Worm (Caenorhabditis elegans) whole organism, L1 larva: ENCODE data around the gene abf-6.

Experiments
- C16A3.4 ChIP-seq: fragments of 150-350 bp; optimal IDR thresholded peaks from 2 replicates; lab custom pipeline; 2014; ENCODE audit warnings: missing biosample characterization, missing genetic modification characterization
- F16B12.6 ChIP-seq: fragments of 150-350 bp; optimal IDR thresholded peaks from 2 replicates; lab custom pipeline; 2014; ENCODE audit warnings: missing biosample characterization, missing genetic modification characterization
- Y116A8C.19 ChIP-seq: sonication (generic microtip); optimal IDR thresholded peaks from 2 replicates; lab custom pipeline; 2016; ENCODE audit warnings: missing compliant biosample characterization, missing genetic modification characterization, borderline replicate concordance
- blmp-1 ChIP-seq: fragments of 150-350 bp; optimal IDR thresholded peaks from 2 replicates; lab custom pipeline; 2014; ENCODE audit warnings: missing biosample characterization, missing genetic modification characterization
- ceh-8 ChIP-seq: fragments of 200-800 bp; sonication (Bioruptor generic); optimal IDR thresholded peaks from 2 replicates; lab custom pipeline; 2018; ENCODE audit warnings: mild to moderate bottlenecking, missing genetic modification characterization, moderate library complexity, missing compliant biosample characterization
- dpl-1 ChIP-seq, 3 experiments: fragments of 150-350 bp in 2 of 3; sonication (generic microtip) in 1 of 3; optimal IDR thresholded peaks; 2 replicates each; lab custom pipeline; 2014 to 2017; ENCODE audit warnings: missing biosample characterization in 3 of 3, missing genetic modification characterization in 3 of 3, missing genetic modification reagents in 3 of 3
- dsc-1 ChIP-seq: sonication (generic microtip); optimal IDR thresholded peaks from 2 replicates; lab custom pipeline; 2016; ENCODE audit warnings: mild to moderate bottlenecking, missing genetic modification characterization, missing compliant biosample characterization
- efl-1 ChIP-seq, 4 experiments: fragments of 150-350 bp; optimal IDR thresholded peaks in 3 of 4; peaks in 1 of 4; 1 replicate in 1 of 4; 2 replicates in 3 of 4; lab custom pipeline; 2014; ENCODE audit warnings: missing biosample characterization in 2 of 4, missing genetic modification characterization in 2 of 4, missing genetic modification reagents in 2 of 4
- egl-13 ChIP-seq: sonication (generic microtip); optimal IDR thresholded peaks from 2 replicates; lab custom pipeline; 2016; ENCODE audit warnings: missing genotype, missing genetic modification reagents, missing genetic modification characterization, missing compliant biosample characterization
- elt-3 ChIP-seq, 6 experiments: fragments of 150-350 bp in 1 of 6; sonication (generic microtip); optimal IDR thresholded peaks; 2 replicates each; lab custom pipeline; 2017 to 2018; ENCODE audit warnings: missing biosample characterization in 6 of 6, missing genetic modification characterization in 6 of 6, inconsistent platforms in 1 of 6
- ets-5 ChIP-seq: fragments of 200-800 bp; sonication (Bioruptor generic); IDR thresholded peaks from 2 replicates; pipeline ENCODE4 v1.3.6; 2022; ENCODE audit warnings: missing genetic modification characterization, missing compliant biosample characterization
- fkh-10 ChIP-seq: sonication (generic microtip); optimal IDR thresholded peaks from 2 replicates; lab custom pipeline; 2017; ENCODE audit warnings: missing biosample characterization, missing genetic modification reagents, missing genetic modification characterization
- fkh-8 ChIP-seq: sonication (generic microtip); optimal IDR thresholded peaks from 2 replicates; lab custom pipeline; 2016; ENCODE audit warnings: mild to moderate bottlenecking, missing genetic modification characterization, missing compliant biosample characterization
- grh-1 ChIP-seq: fragments of 200-800 bp; sonication (Bioruptor generic); IDR thresholded peaks from 2 replicates; pipeline ENCODE4 v1.3.6; 2022; ENCODE audit warnings: missing genetic modification reagents, missing genetic modification characterization, missing compliant biosample characterization
- hlh-17 ChIP-seq: fragments of 200-800 bp; sonication (Bioruptor generic); optimal IDR thresholded peaks from 2 replicates; lab custom pipeline; 2018; ENCODE audit warnings: missing genetic modification characterization, mild to moderate bottlenecking, missing compliant biosample characterization, moderate library complexity, borderline replicate concordance
- hlh-4 ChIP-seq: sonication (generic microtip); optimal IDR thresholded peaks from 2 replicates; lab custom pipeline; 2016; ENCODE audit warnings: mild to moderate bottlenecking, missing genetic modification characterization, missing compliant biosample characterization
- hpl-2 ChIP-seq: fragments of 150-350 bp; optimal IDR thresholded peaks from 2 replicates; lab custom pipeline; 2014; ENCODE audit warnings: missing biosample characterization, missing genetic modification reagents, missing genetic modification characterization
- irx-1 ChIP-seq: sonication (generic microtip); optimal IDR thresholded peaks from 2 replicates; lab custom pipeline; 2016; ENCODE audit warnings: missing genetic modification characterization, missing compliant biosample characterization
- jun-1 ChIP-seq: fragments of 150-350 bp; optimal IDR thresholded peaks from 2 replicates; lab custom pipeline; 2014; ENCODE audit warnings: missing biosample characterization, missing genetic modification reagents, missing genetic modification characterization
- lin-13 ChIP-seq: fragments of 150-350 bp; optimal IDR thresholded peaks from 2 replicates; lab custom pipeline; 2014; ENCODE audit warnings: missing biosample characterization, missing genetic modification reagents, missing genetic modification characterization
- lin-14 ChIP-seq: fragments of 200-800 bp; sonication (Bioruptor generic); optimal IDR thresholded peaks from 2 replicates; lab custom pipeline; 2018; ENCODE audit warnings: mild to moderate bottlenecking, missing genetic modification characterization, moderate library complexity, missing compliant biosample characterization
- lin-15B ChIP-seq: fragments of 150-350 bp; sonication (generic microtip); optimal IDR thresholded peaks from 3 replicates; lab custom pipeline; 2014; ENCODE audit warnings: missing biosample characterization, missing genetic modification characterization
- lin-39 ChIP-seq: fragments of 150-350 bp; optimal IDR thresholded peaks from 2 replicates; lab custom pipeline; 2014; ENCODE audit warnings: missing biosample characterization, missing genetic modification reagents, missing genetic modification characterization
- mab-9 ChIP-seq: fragments of 200-800 bp; sonication (Bioruptor generic); IDR thresholded peaks from 2 replicates; pipeline ENCODE4 v1.3.6; 2022; ENCODE audit warnings: missing genetic modification reagents, missing genetic modification characterization, missing compliant biosample characterization
- mdl-1 ChIP-seq, 2 experiments: fragments of 150-350 bp; optimal IDR thresholded peaks; 2 replicates each; lab custom pipeline; 2014 to 2017; ENCODE audit warnings: missing biosample characterization in 2 of 2, missing genetic modification characterization in 2 of 2, inconsistent platforms in 1 of 2
- mef-2 ChIP-seq: fragments of 150-350 bp; optimal IDR thresholded peaks from 2 replicates; lab custom pipeline; 2014; ENCODE audit warnings: missing biosample characterization, missing genetic modification characterization
- mep-1 ChIP-seq: fragments of 150-350 bp; optimal IDR thresholded peaks from 2 replicates; lab custom pipeline; 2014; ENCODE audit warnings: missing biosample characterization, missing genetic modification characterization
- nhr-19 ChIP-seq: fragments of 200-800 bp; sonication (Bioruptor generic); conservative IDR thresholded peaks from 2 replicates; pipeline ENCODE4 v1.3.6; 2022; ENCODE audit warnings: missing genetic modification characterization, missing compliant biosample characterization
- nhr-28 ChIP-seq: fragments of 150-350 bp; optimal IDR thresholded peaks from 2 replicates; lab custom pipeline; 2014; ENCODE audit warnings: missing biosample characterization, missing genetic modification characterization
- nhr-71 ChIP-seq: sonication (generic microtip); optimal IDR thresholded peaks from 2 replicates; lab custom pipeline; 2016; ENCODE audit warnings: mild to moderate bottlenecking, missing genetic modification characterization, moderate library complexity, missing compliant biosample characterization
- nhr-84 ChIP-seq: sonication (generic microtip); optimal IDR thresholded peaks from 2 replicates; lab custom pipeline; 2017; ENCODE audit warnings: missing biosample characterization, missing genetic modification characterization
- pag-3 ChIP-seq: sonication (generic microtip); optimal IDR thresholded peaks from 2 replicates; lab custom pipeline; 2017; ENCODE audit warnings: missing genetic modification characterization, mild to moderate bottlenecking, missing compliant biosample characterization, antibody characterized with exemption, borderline replicate concordance; ENCODE audit not compliant: insufficient read depth
- pax-3 ChIP-seq: fragments of 200-800 bp; sonication (Bioruptor generic); optimal IDR thresholded peaks from 2 replicates; lab custom pipeline; 2018; ENCODE audit warnings: mild to moderate bottlenecking, missing genetic modification characterization, moderate library complexity, missing compliant biosample characterization
- snu-23 ChIP-seq: sonication (generic microtip); optimal IDR thresholded peaks from 2 replicates; lab custom pipeline; 2016; ENCODE audit warnings: missing genetic modification characterization, missing compliant biosample characterization
- sup-37 ChIP-seq: fragments of 200-800 bp; sonication (Bioruptor generic); optimal IDR thresholded peaks from 2 replicates; lab custom pipeline; 2018; ENCODE audit warnings: mild to moderate bottlenecking, missing genetic modification characterization, missing compliant biosample characterization
- unc-130 ChIP-seq: fragments of 150-350 bp; optimal IDR thresholded peaks from 2 replicates; lab custom pipeline; 2017; ENCODE audit warnings: missing biosample characterization, missing genetic modification characterization, inconsistent platforms
- unc-86 ChIP-seq: sonication (generic microtip); optimal IDR thresholded peaks from 2 replicates; lab custom pipeline; 2016; ENCODE audit warnings: missing genetic modification characterization, missing compliant biosample characterization
- unc-98 ChIP-seq: fragments of 200-800 bp; sonication (Bioruptor generic); IDR thresholded peaks from 2 replicates; pipeline ENCODE4 v1.3.6; 2022; ENCODE audit warnings: missing genetic modification characterization, missing compliant biosample characterization
- vab-15 ChIP-seq: sonication (generic microtip); optimal IDR thresholded peaks from 2 replicates; lab custom pipeline; 2017; ENCODE audit warnings: missing genotype, mild to moderate bottlenecking, missing genetic modification characterization, missing compliant biosample characterization
- xbp-1 ChIP-seq: sonication (generic microtip); optimal IDR thresholded peaks from 2 replicates; lab custom pipeline; 2016; ENCODE audit warnings: missing genetic modification characterization, missing compliant biosample characterization
- zag-1 ChIP-seq: fragments of 150-350 bp; optimal IDR thresholded peaks from 2 replicates; lab custom pipeline; 2014; ENCODE audit warnings: missing biosample characterization, missing genetic modification characterization
- ztf-11 ChIP-seq, 2 experiments: sonication (generic microtip); optimal IDR thresholded peaks; 2 replicates each; lab custom pipeline; 2016 to 2017; ENCODE audit warnings: missing genetic modification characterization in 2 of 2, missing biosample characterization in 1 of 2, missing compliant biosample characterization in 1 of 2
- ztf-4 ChIP-seq: fragments of 150-350 bp; optimal IDR thresholded peaks from 2 replicates; lab custom pipeline; 2014; ENCODE audit warnings: missing biosample characterization, missing genetic modification characterization

The abf-6 gene

DNA sequence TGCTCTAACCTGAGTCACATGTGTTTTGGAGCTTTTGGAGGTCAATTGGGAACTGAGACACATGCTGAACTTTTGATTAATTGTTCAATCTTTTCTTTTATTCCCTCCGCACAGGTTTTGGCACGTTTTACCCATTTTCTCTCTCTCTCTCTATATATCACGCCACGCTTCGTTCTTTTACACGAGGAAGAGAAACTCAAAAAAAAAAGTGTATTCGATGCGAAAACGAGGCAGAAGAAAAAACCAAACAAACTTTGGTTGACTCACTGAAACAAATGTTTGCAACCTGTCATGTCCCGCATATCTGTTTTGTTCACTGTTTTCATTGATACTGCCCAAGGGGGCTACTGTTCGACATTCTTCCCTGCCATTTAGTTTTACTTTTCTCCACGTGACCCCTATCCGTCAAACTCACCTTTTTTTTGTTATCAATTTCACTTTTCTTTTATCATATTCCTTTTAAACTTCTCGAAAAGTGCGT is 32.6 kb upstream of the abf-6 start (continued):
- peak; percentile 55 for TF ChIP-seq nhr-19 (GFP tag; lab: Robert Waterston, UW)
- TF ChIP-seq ztf-11 (tag; optimal IDR thresholded peaks at IDR 0.05; lab: Kevin White, UChicago) = no peak
- TF ChIP-seq dsc-1 (tag; lab: Kevin White, UChicago) = peak; percentile 89
- peak; percentile 2 for TF ChIP-seq ztf-4 (tag; lab: Kevin White, UChicago)
- TF ChIP-seq nhr-84 (tag; lab: Kevin White, UChicago) = no peak
- peak; percentile 4 for TF ChIP-seq unc-130 (tag; lab: Kevin White, UChicago)
- TF ChIP-seq pag-3 (tag; lab: Kevin White, UChicago) = peak; percentile 65
- TF ChIP-seq pax-3 (tag; lab: Kevin White, UChicago) = no peak
- peak in 1 of 2 experiments; percentile 42 for TF ChIP-seq mdl-1 (tag; optimal IDR thresholded peaks at IDR 0.05; lab: Kevin White, UChicago)
- TF ChIP-seq unc-86 = no peak
- no peak for TF ChIP-seq mab-9 (GFP tag; lab: Robert Waterston, UW)
- no peak for TF ChIP-seq jun-1 (tag; lab: Kevin White, UChicago)
- no peak for TF ChIP-seq mep-1 (tag; lab: Kevin White, UChicago)
- no peak for TF ChIP-seq hpl-2 (GFP tag; lab: Kevin White, UChicago)
- peak in 2 of 6 experiments; percentile 44 to 74 for TF ChIP-seq elt-3 (tag; optimal IDR thresholded peaks at IDR 0.05; lab: Kevin White, UChicago)
- TF ChIP-seq Y116A8C.19 (tag; lab: Kevin White, UChicago) = no peak
- TF ChIP-seq egl-13 (tag; lab: Kevin White, UChicago) = no peak
- no peak for TF ChIP-seq xbp-1
- peak; percentile 86 for TF ChIP-seq blmp-1 (tag; lab: Kevin White, UChicago)
- no peak for TF ChIP-seq irx-1 (tag; lab: Kevin White, UChicago)

ce11 chrX:12761778-12762177 is 32.1 kb upstream of the abf-6 start, which contains the start of gene cept-1:
Gene cept-1 (plus strand): TSS chrX:12762078.
- TF ChIP-seq hlh-4 (tag; lab: Kevin White, UChicago) = no peak
- TF ChIP-seq egl-13 (tag; lab: Kevin White, UChicago) = no peak
- TF ChIP-seq ceh-8 (GFP tag; lab: Kevin White, UChicago) = no peak
- no peak for TF ChIP-seq efl-1 (optimal IDR thresholded peaks at IDR 0.05; lab: Kevin White, UChicago)
- TF ChIP-seq efl-1 (GFP tag; optimal IDR thresholded peaks at IDR 0.05 in 1 of 2; lab: Kevin White, UChicago) = no peak
- TF ChIP-seq nhr-28 (tag; lab: Kevin White, UChicago) = no peak
- TF ChIP-seq snu-23 (GFP tag; lab: Kevin White, UChicago) = no peak
- TF ChIP-seq fkh-10 (GFP tag; lab: Kevin White, UChicago) = no peak
- no peak for TF ChIP-seq lin-39 (tag; lab: Kevin White, UChicago)
- TF ChIP-seq sup-37 (GFP tag; lab: Kevin White, UChicago) = no peak
- TF ChIP-seq ztf-11 (tag; optimal IDR thresholded peaks at IDR 0.05; lab: Kevin White, UChicago) = no peak
- TF ChIP-seq C16A3.4 (tag; lab: Kevin White, UChicago) = no peak
- no peak for TF ChIP-seq pag-3 (tag; lab: Kevin White, UChicago)
- TF ChIP-seq lin-13 (GFP tag; lab: Kevin White, UChicago) = no peak
- TF ChIP-seq mef-2 (tag; lab: Kevin White, UChicago) = no peak
- no peak for TF ChIP-seq unc-86
- TF ChIP-seq zag-1 = no peak
- TF ChIP-seq lin-14 (GFP tag; lab: Kevin White, UChicago) = no peak
- TF ChIP-seq, all 84 proteins: peak for 0

DNA sequence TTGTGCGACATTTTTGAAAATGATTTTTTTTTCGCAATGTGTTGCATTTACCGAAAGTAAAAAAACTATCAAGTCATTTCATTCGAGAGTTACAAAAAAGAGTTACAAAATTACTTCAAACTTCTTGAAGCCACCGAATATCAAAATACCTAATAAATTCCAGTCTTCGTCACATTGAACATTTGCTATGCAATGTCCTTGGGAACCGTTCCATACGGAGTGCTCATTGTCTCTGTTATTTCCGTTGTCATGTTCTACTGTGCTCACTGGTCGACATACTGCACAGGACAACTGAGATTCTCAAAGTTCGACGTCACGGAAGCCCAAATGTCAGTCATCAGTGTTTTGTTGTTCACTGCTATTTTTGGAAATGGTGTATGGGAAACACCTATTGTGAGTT is 29.9 kb upstream of the abf-6 start:
- TF ChIP-seq grh-1 (GFP tag; lab: Robert Waterston, UW) (no peak), ztf-11 (tag; optimal IDR thresholded peaks at IDR 0.05; lab: Kevin White, UChicago) (no peak), ets-5 (no peak), dpl-1 (GFP tag; optimal IDR thresholded peaks at IDR 0.05; lab: Kevin White, UChicago) (no peak), fkh-8 (no peak), vab-15 (tag; lab: Kevin White, UChicago) (no peak), nhr-84 (tag; lab: Kevin White, UChicago) (no peak), C16A3.4 (tag; lab: Kevin White, UChicago) (no peak), pag-3 (tag; lab: Kevin White, UChicago) (no peak), ztf-4 (tag; lab: Kevin White, UChicago) (no peak), lin-15B (no peak), nhr-28 (tag; lab: Kevin White, UChicago) (no peak), hlh-17 (no peak), F16B12.6 (tag; lab: Kevin White, UChicago) (no peak), efl-1 (optimal IDR thresholded peaks at IDR 0.05; lab: Kevin White, UChicago) (no peak), efl-1 (GFP tag; optimal IDR thresholded peaks at IDR 0.05 in 1 of 2; lab: Kevin White, UChicago) (no peak), nhr-71 (tag; lab: Kevin White, UChicago) (no peak), unc-98 (GFP tag; lab: Robert Waterston, UW) (no peak)
